Worm (Caenorhabditis elegans) whole organism, dauer: ENCODE data around the gene R08E5.1.

Experiments
- unc-62 ChIP-seq: sonication (generic microtip); optimal IDR thresholded peaks from 2 replicates; lab custom pipeline; 2017; ENCODE audit warnings: missing biosample characterization, missing genetic modification reagents, missing genetic modification characterization

R08E5.1 gene

ce11 chrV:3738409-3738808, 32.9 kb downstream of the R08E5.1 start:
- TF ChIP-seq unc-62 (GFP tag; lab: Kevin White, UChicago): no peak

- no peak for TF ChIP-seq unc-62 (GFP tag; lab: Kevin White, UChicago)
Measured at ce11 chrV:3724772-3725171, 46.5 kb downstream of the R08E5.1 start, which contains the start of gene str-30. TSS of gene str-30 (plus strand) at chrV:3725072.
